Worm (Caenorhabditis elegans) whole organism, L1 larva: Measurements from ENCODE around the gene str-96.

ENCODE experiments used
- F16B12.6 ChIP-seq: fragments of 150-350 bp; optimal IDR thresholded peaks from 2 replicates; lab custom pipeline; 2014; ENCODE audit warnings: missing biosample characterization, missing genetic modification characterization
- Y116A8C.19 ChIP-seq: sonication (generic microtip); optimal IDR thresholded peaks from 2 replicates; lab custom pipeline; 2016; ENCODE audit warnings: missing compliant biosample characterization, missing genetic modification characterization, borderline replicate concordance
- aha-1 ChIP-seq: fragments of 150-350 bp; optimal IDR thresholded peaks from 2 replicates; lab custom pipeline; 2014; ENCODE audit warnings: missing biosample characterization, missing genetic modification characterization
- aly-2 ChIP-seq: fragments of 150-350 bp; optimal IDR thresholded peaks from 2 replicates; lab custom pipeline; 2014; ENCODE audit warnings: missing biosample characterization, missing genetic modification characterization
- ama-1 ChIP-seq: fragments of 150-350 bp; optimal IDR thresholded peaks from 2 replicates; lab custom pipeline; 2014
- ces-1 ChIP-seq: fragments of 150-350 bp; optimal IDR thresholded peaks from 2 replicates; lab custom pipeline; 2014; ENCODE audit warnings: missing biosample characterization, missing genetic modification reagents, missing genetic modification characterization
- dpl-1 ChIP-seq, 3 experiments: fragments of 150-350 bp in 2 of 3; sonication (generic microtip) in 1 of 3; optimal IDR thresholded peaks; 2 replicates each; lab custom pipeline; 2014 to 2017; ENCODE audit warnings: missing biosample characterization in 3 of 3, missing genetic modification characterization in 3 of 3, missing genetic modification reagents in 3 of 3
- efl-1 ChIP-seq, 4 experiments: fragments of 150-350 bp; optimal IDR thresholded peaks in 3 of 4; peaks in 1 of 4; 1 replicate in 1 of 4; 2 replicates in 3 of 4; lab custom pipeline; 2014; ENCODE audit warnings: missing biosample characterization in 2 of 4, missing genetic modification characterization in 2 of 4, missing genetic modification reagents in 2 of 4
- efl-3 ChIP-seq: fragments of 200-800 bp; sonication (Bioruptor generic); optimal IDR thresholded peaks from 2 replicates; lab custom pipeline; 2018; ENCODE audit warnings: mild to moderate bottlenecking, missing genetic modification characterization, missing compliant biosample characterization
- egl-13 ChIP-seq: sonication (generic microtip); optimal IDR thresholded peaks from 2 replicates; lab custom pipeline; 2016; ENCODE audit warnings: missing genotype, missing genetic modification reagents, missing genetic modification characterization, missing compliant biosample characterization
- egl-27 ChIP-seq, 2 experiments: fragments of 150-350 bp in 1 of 2; sonication (generic microtip); optimal IDR thresholded peaks; 3 replicates each; lab custom pipeline; 2017 to 2018; ENCODE audit warnings: missing biosample characterization in 2 of 2, missing genetic modification characterization in 2 of 2, missing genetic modification reagents in 2 of 2
- elt-2 ChIP-seq: sonication (generic microtip); optimal IDR thresholded peaks from 2 replicates; lab custom pipeline; 2016; ENCODE audit warnings: missing genetic modification characterization, mild to moderate bottlenecking, inconsistent platforms, missing compliant biosample characterization, missing genetic modification reagents
- elt-3 ChIP-seq, 6 experiments: fragments of 150-350 bp in 1 of 6; sonication (generic microtip); optimal IDR thresholded peaks; 2 replicates each; lab custom pipeline; 2017 to 2018; ENCODE audit warnings: missing biosample characterization in 6 of 6, missing genetic modification characterization in 6 of 6, inconsistent platforms in 1 of 6
- fkh-4 ChIP-seq: sonication (generic microtip); optimal IDR thresholded peaks from 2 replicates; lab custom pipeline; 2016; ENCODE audit warnings: missing compliant biosample characterization, missing genetic modification characterization, borderline replicate concordance
- fkh-8 ChIP-seq: sonication (generic microtip); optimal IDR thresholded peaks from 2 replicates; lab custom pipeline; 2016; ENCODE audit warnings: mild to moderate bottlenecking, missing genetic modification characterization, missing compliant biosample characterization
- fos-1 ChIP-seq: fragments of 150-350 bp; optimal IDR thresholded peaks from 2 replicates; lab custom pipeline; 2014; ENCODE audit warnings: missing biosample characterization, missing genetic modification characterization
- hlh-4 ChIP-seq: sonication (generic microtip); optimal IDR thresholded peaks from 2 replicates; lab custom pipeline; 2016; ENCODE audit warnings: mild to moderate bottlenecking, missing genetic modification characterization, missing compliant biosample characterization
- irx-1 ChIP-seq: sonication (generic microtip); optimal IDR thresholded peaks from 2 replicates; lab custom pipeline; 2016; ENCODE audit warnings: missing genetic modification characterization, missing compliant biosample characterization
- jun-1 ChIP-seq: fragments of 150-350 bp; optimal IDR thresholded peaks from 2 replicates; lab custom pipeline; 2014; ENCODE audit warnings: missing biosample characterization, missing genetic modification reagents, missing genetic modification characterization
- lin-13 ChIP-seq: fragments of 150-350 bp; optimal IDR thresholded peaks from 2 replicates; lab custom pipeline; 2014; ENCODE audit warnings: missing biosample characterization, missing genetic modification reagents, missing genetic modification characterization
- lin-14 ChIP-seq: fragments of 200-800 bp; sonication (Bioruptor generic); optimal IDR thresholded peaks from 2 replicates; lab custom pipeline; 2018; ENCODE audit warnings: mild to moderate bottlenecking, missing genetic modification characterization, moderate library complexity, missing compliant biosample characterization
- lin-15B ChIP-seq: fragments of 150-350 bp; sonication (generic microtip); optimal IDR thresholded peaks from 3 replicates; lab custom pipeline; 2014; ENCODE audit warnings: missing biosample characterization, missing genetic modification characterization
- lin-39 ChIP-seq: fragments of 150-350 bp; optimal IDR thresholded peaks from 2 replicates; lab custom pipeline; 2014; ENCODE audit warnings: missing biosample characterization, missing genetic modification reagents, missing genetic modification characterization
- lsy-2 ChIP-seq, 2 experiments: fragments of 150-350 bp; optimal IDR thresholded peaks; 2 replicates each; lab custom pipeline; 2014; ENCODE audit warnings: missing biosample characterization in 2 of 2, missing genetic modification characterization in 2 of 2
- mab-9 ChIP-seq: fragments of 200-800 bp; sonication (Bioruptor generic); IDR thresholded peaks from 2 replicates; pipeline ENCODE4 v1.3.6; 2022; ENCODE audit warnings: missing genetic modification reagents, missing genetic modification characterization, missing compliant biosample characterization
- mep-1 ChIP-seq: fragments of 150-350 bp; optimal IDR thresholded peaks from 2 replicates; lab custom pipeline; 2014; ENCODE audit warnings: missing biosample characterization, missing genetic modification characterization
- nhr-12 ChIP-seq: sonication (generic microtip); optimal IDR thresholded peaks from 2 replicates; lab custom pipeline; 2017; ENCODE audit warnings: missing biosample characterization, missing genetic modification characterization
- nhr-20 ChIP-seq: sonication (generic microtip); optimal IDR thresholded peaks from 2 replicates; lab custom pipeline; 2016; ENCODE audit warnings: mild to moderate bottlenecking, missing genetic modification characterization, missing compliant biosample characterization
- nhr-237 ChIP-seq: fragments of 150-350 bp; optimal IDR thresholded peaks from 2 replicates; lab custom pipeline; 2014; ENCODE audit warnings: missing biosample characterization, missing genetic modification characterization
- nhr-28 ChIP-seq: fragments of 150-350 bp; optimal IDR thresholded peaks from 2 replicates; lab custom pipeline; 2014; ENCODE audit warnings: missing biosample characterization, missing genetic modification characterization
- nhr-47 ChIP-seq: sonication (generic microtip); optimal IDR thresholded peaks from 2 replicates; lab custom pipeline; 2016; ENCODE audit warnings: mild to moderate bottlenecking, missing genetic modification characterization, moderate library complexity, missing compliant biosample characterization
- nhr-71 ChIP-seq: sonication (generic microtip); optimal IDR thresholded peaks from 2 replicates; lab custom pipeline; 2016; ENCODE audit warnings: mild to moderate bottlenecking, missing genetic modification characterization, moderate library complexity, missing compliant biosample characterization
- nhr-76 ChIP-seq: sonication (generic microtip); optimal IDR thresholded peaks from 2 replicates; lab custom pipeline; 2017; ENCODE audit warnings: missing biosample characterization, missing genetic modification characterization
- nhr-84 ChIP-seq: sonication (generic microtip); optimal IDR thresholded peaks from 2 replicates; lab custom pipeline; 2017; ENCODE audit warnings: missing biosample characterization, missing genetic modification characterization
- nhr-90 ChIP-seq: sonication (generic microtip); optimal IDR thresholded peaks from 2 replicates; lab custom pipeline; 2016; ENCODE audit warnings: mild to moderate bottlenecking, missing genetic modification characterization, missing compliant biosample characterization; ENCODE audit not compliant: poor library complexity
- pax-3 ChIP-seq: fragments of 200-800 bp; sonication (Bioruptor generic); optimal IDR thresholded peaks from 2 replicates; lab custom pipeline; 2018; ENCODE audit warnings: mild to moderate bottlenecking, missing genetic modification characterization, moderate library complexity, missing compliant biosample characterization
- sptf-1 ChIP-seq: fragments of 150-350 bp; optimal IDR thresholded peaks from 2 replicates; lab custom pipeline; 2014; ENCODE audit warnings: missing biosample characterization, missing genetic modification characterization
- tlp-1 ChIP-seq: fragments of 150-350 bp; optimal IDR thresholded peaks from 2 replicates; lab custom pipeline; 2014; ENCODE audit warnings: missing biosample characterization, missing genetic modification characterization
- unc-130 ChIP-seq: fragments of 150-350 bp; optimal IDR thresholded peaks from 2 replicates; lab custom pipeline; 2017; ENCODE audit warnings: missing biosample characterization, missing genetic modification characterization, inconsistent platforms
- unc-62 ChIP-seq: fragments of 150-350 bp; optimal IDR thresholded peaks from 2 replicates; lab custom pipeline; 2014; ENCODE audit warnings: missing biosample characterization, missing genetic modification reagents, missing genetic modification characterization
- unc-86 ChIP-seq: sonication (generic microtip); optimal IDR thresholded peaks from 2 replicates; lab custom pipeline; 2016; ENCODE audit warnings: missing genetic modification characterization, missing compliant biosample characterization
- zag-1 ChIP-seq: fragments of 150-350 bp; optimal IDR thresholded peaks from 2 replicates; lab custom pipeline; 2014; ENCODE audit warnings: missing biosample characterization, missing genetic modification characterization

Gene str-96

ce11 chrV:15309011-15309410, 15.2 kb upstream of the str-96 start, which contains the start of gene srz-10:
Gene srz-10, minus strand, starts transcription at chrV:15309098.
- TF ChIP-seq elt-3 (tag; optimal IDR thresholded peaks at IDR 0.05; lab: Kevin White, UChicago), result no peak
- no peak for TF ChIP-seq lsy-2 (tag; optimal IDR thresholded peaks at IDR 0.05; lab: Kevin White, UChicago)
- TF ChIP-seq unc-130 (tag; lab: Kevin White, UChicago), result no peak
- peak; percentile 47 for TF ChIP-seq nhr-71 (tag; lab: Kevin White, UChicago)
- peak; percentile 64 for TF ChIP-seq fkh-8 (tag; lab: Kevin White, UChicago)
- TF ChIP-seq hlh-4, result peak; percentile 98
- TF ChIP-seq unc-86 (tag; lab: Kevin White, UChicago), result no peak
- TF ChIP-seq egl-27 (tag; optimal IDR thresholded peaks at IDR 0.05; lab: Kevin White, UChicago), result no peak
- no peak for TF ChIP-seq sptf-1 (tag; lab: Kevin White, UChicago)
- peak; percentile 42 for TF ChIP-seq nhr-47 (tag; lab: Kevin White, UChicago)

DNA sequence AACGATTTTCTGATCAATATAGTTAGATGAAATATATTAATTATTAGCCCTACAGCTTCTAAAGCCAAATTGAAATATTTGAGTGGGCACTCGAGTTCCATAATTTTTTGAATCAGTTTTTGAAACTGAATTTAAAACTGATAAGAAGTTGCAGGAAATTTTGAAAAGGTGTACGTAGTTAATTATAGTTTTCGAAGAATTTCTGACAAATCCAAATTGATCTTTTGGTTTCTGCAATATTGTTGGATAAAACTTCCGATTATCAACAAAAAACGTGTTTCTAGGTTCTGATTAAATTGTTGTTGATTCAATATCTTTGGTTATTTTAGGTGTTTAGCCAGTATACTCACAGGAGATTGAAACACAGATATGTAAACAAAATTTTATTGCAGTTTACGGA, 13.0 kb upstream of the str-96 start, which contains the start of gene T26H8.4:
T26H8.4 (minus strand) TSS at position 101 of the 400 bp plus-strand sequence.
- no peak for TF ChIP-seq ces-1 (GFP tag; lab: Kevin White, UChicago)
- TF ChIP-seq pax-3 (tag; lab: Kevin White, UChicago), result peak; percentile 66

DNA sequence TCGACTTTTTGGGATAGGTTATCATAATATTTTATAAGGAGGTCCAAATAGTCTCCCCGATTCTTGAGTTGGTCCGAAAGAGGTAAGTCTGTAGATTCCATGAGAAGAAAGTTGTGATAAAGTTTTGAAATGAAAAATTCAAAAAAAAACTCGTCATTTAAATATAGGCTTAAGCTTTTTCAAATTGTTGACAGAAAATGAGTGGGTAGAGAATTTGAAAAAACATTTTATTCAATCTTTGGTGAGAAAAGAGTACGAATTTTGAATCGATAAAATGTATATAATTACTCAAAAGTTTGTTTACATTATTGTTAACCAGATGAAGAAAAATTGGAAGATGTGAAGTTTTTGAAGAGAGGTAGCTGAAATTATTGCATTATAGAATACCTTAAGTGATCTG, 11.7 kb upstream of the str-96 start, which contains the start of gene T26H8.5:
T26H8.5 (minus strand) TSS at position 101 of the 400 bp plus-strand sequence.
- peak; percentile 46 for TF ChIP-seq pax-3 (tag; lab: Kevin White, UChicago)
- no peak for TF ChIP-seq mep-1 (tag; lab: Kevin White, UChicago)
- TF ChIP-seq, all 84 proteins: peak for 1

DNA sequence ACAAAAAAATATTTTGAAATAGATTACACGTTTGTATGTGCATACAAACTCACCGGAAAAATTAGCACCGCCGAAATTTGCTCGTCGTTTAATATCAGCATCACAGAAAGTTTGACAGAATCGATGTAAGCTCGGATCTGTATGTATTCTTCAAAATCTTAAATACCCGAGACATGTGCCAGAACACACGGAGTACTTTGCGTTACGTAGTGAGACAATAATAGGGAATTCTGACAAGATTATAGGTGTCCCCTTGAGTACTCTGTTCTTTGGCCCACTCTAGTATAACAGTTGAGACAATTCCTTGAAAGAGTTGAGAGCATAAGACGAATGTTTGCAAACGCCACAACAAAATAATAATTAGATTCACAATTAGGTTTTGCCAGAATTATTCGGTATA, 9.9 kb upstream of the str-96 start, which contains the start of gene srx-48:
srx-48 (minus strand) TSS at position 101 of the 400 bp plus-strand sequence.
- TF ChIP-seq nhr-90 (tag; lab: Kevin White, UChicago), result no peak
- no peak for TF ChIP-seq Y116A8C.19
- no peak for TF ChIP-seq lin-14
- peak; percentile 67 for TF ChIP-seq pax-3 (tag; lab: Kevin White, UChicago)

ce11 chrV:15298597-15298996, 4.8 kb upstream of the str-96 start, which contains the start of gene cpr-3:
Gene cpr-3, minus strand, starts transcription at chrV:15298700.
- TF ChIP-seq pax-3 (tag; lab: Kevin White, UChicago) (peak; percentile 88), efl-3 (GFP tag; lab: Kevin White, UChicago) (no peak), ama-1 (lab: Kevin White, UChicago) (no peak), unc-62 (GFP tag; lab: Kevin White, UChicago) (no peak), elt-2 (tag; lab: Kevin White, UChicago) (peak; percentile 100), unc-86 (tag; lab: Kevin White, UChicago) (no peak), mab-9 (GFP tag; lab: Robert Waterston, UW) (no peak), Y116A8C.19 (no peak), aha-1 (tag; lab: Kevin White, UChicago) (no peak), lin-15B (no peak), fkh-8 (tag; lab: Kevin White, UChicago) (no peak), lsy-2 (tag; optimal IDR thresholded peaks at IDR 0.05; lab: Kevin White, UChicago) (no peak), egl-13 (no peak), nhr-237 (tag; lab: Kevin White, UChicago) (no peak), lin-13 (no peak), nhr-20 (tag; lab: Kevin White, UChicago) (peak; percentile 52), irx-1 (no peak), unc-130 (tag; lab: Kevin White, UChicago) (no peak), zag-1 (no peak), tlp-1 (peak; percentile 83), elt-3 (tag; optimal IDR thresholded peaks at IDR 0.05; lab: Kevin White, UChicago) (no peak), nhr-47 (tag; lab: Kevin White, UChicago) (no peak), nhr-76 (tag; lab: Kevin White, UChicago) (no peak), aly-2 (tag; lab: Kevin White, UChicago) (no peak), efl-1 (optimal IDR thresholded peaks at IDR 0.05; lab: Kevin White, UChicago) (no peak), efl-1 (GFP tag; optimal IDR thresholded peaks at IDR 0.05 in 1 of 2; lab: Kevin White, UChicago) (peak in 1 of 2 experiments; percentile 37), nhr-84 (tag; lab: Kevin White, UChicago) (no peak), fos-1 (no peak), dpl-1 (GFP tag; optimal IDR thresholded peaks at IDR 0.05; lab: Kevin White, UChicago) (no peak), F16B12.6 (tag; lab: Kevin White, UChicago) (no peak), nhr-12 (tag; lab: Kevin White, UChicago) (no peak), fkh-4 (no peak), lin-39 (no peak), mep-1 (tag; lab: Kevin White, UChicago) (no peak), hlh-4 (no peak), nhr-90 (tag; lab: Kevin White, UChicago) (peak; percentile 19), jun-1 (tag; lab: Kevin White, UChicago) (peak; percentile 75), nhr-28 (no peak)
